Worm (Caenorhabditis elegans) whole organism, early embryonic: Measurements from ENCODE around the gene B0464.9.

ENCODE experiments used
- B0310.2 ChIP-seq: sonication (generic microtip); optimal IDR thresholded peaks from 2 replicates; lab custom pipeline; 2016; ENCODE audit warnings: mild to moderate bottlenecking, missing genetic modification characterization, missing compliant biosample characterization
- aly-1 ChIP-seq: sonication (generic microtip); optimal IDR thresholded peaks from 2 replicates; lab custom pipeline; 2016; ENCODE audit warnings: missing genetic modification characterization, missing compliant biosample characterization
- ama-1 ChIP-seq: fragments of 150-350 bp; optimal IDR thresholded peaks from 2 replicates; lab custom pipeline; 2014
- ets-7 ChIP-seq: sonication (generic microtip); optimal IDR thresholded peaks from 2 replicates; lab custom pipeline; 2016; ENCODE audit warnings: missing genotype, missing genetic modification characterization, missing compliant biosample characterization
- hmg-4 ChIP-seq: fragments of 200-800 bp; sonication (Bioruptor generic); optimal IDR thresholded peaks from 2 replicates; lab custom pipeline; 2018; ENCODE audit warnings: mild to moderate bottlenecking, missing genetic modification characterization, missing compliant biosample characterization
- scrt-1 ChIP-seq: fragments of 200-800 bp; sonication (Bioruptor generic); IDR thresholded peaks from 2 replicates; pipeline ENCODE4 v1.3.6; 2022; ENCODE audit warnings: missing genetic modification characterization, missing compliant biosample characterization
- tbx-37 ChIP-seq: fragments of 200-800 bp; sonication (Bioruptor generic); conservative IDR thresholded peaks from 2 replicates; pipeline ENCODE4 v1.3.6; 2022; ENCODE audit warnings: missing genetic modification reagents, missing genetic modification characterization, missing compliant biosample characterization

ce11 chrIII:9513569-9513968 lies 48.0 kb downstream of the B0464.9 start, which contains the start of gene F55H2.8:
- TF ChIP-seq ama-1 (lab: Kevin White, UChicago), result no peak
- TF ChIP-seq aly-1 (tag; lab: Kevin White, UChicago), result no peak
- no peak for TF ChIP-seq hmg-4
- no peak for TF ChIP-seq ets-7 (tag; lab: Kevin White, UChicago)
- no peak for TF ChIP-seq tbx-37 (GFP tag; lab: Robert Waterston, UW)
- TF ChIP-seq scrt-1 (GFP tag; lab: Robert Waterston, UW), result no peak
- no peak for TF ChIP-seq B0310.2 (tag; lab: Kevin White, UChicago)
